Fruit fly (Drosophila melanogaster): ENCODE results near the gene CG46281.

CG46281 gene

DNA sequence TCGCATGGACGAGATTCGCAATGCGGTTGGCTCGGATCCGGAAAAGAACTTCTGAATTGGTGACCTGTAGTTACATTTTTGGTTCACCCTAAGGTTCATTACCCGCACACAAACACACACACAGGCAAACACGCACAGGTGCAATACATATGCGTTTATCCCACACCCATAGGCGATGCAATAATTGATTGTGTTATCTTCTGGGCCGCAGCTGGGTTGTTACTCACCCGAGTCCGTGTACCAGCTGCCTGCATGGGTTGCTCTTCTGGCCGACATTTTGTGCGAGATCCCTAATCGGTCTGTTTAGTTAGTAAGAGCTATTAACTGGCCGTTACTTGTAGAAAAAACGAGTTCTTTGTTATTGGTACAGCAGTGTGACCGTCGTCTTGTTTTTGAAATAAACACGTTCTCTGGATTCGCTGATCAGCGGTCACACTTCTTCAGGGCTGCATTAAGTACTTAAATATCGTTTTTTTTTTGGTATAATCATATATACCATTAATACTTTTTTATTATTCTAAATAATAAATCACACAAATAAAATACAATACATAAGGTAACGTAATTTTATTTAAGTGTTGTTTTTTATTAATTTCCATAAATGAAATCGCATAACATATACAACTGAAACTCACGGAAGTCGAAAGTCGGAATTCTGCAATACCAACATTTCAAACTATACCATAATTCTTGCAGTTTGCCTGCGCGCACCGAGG lies 19.0 kb downstream of the CG46281 start, which contains the start of gene CG8031 (continued):
- TF ChIP-seq CG12659 (GFP tag; optimal IDR thresholded peaks at IDR 0.05): peak; percentile 78
- no peak for TF ChIP-seq pita (GFP tag; optimal IDR thresholded peaks at IDR 0.05)
- TF ChIP-seq lola (GFP tag; optimal IDR thresholded peaks at IDR 0.05): peak in 1 of 3 experiments; percentile 14
- TF ChIP-seq CG12104 (GFP tag; optimal IDR thresholded peaks at IDR 0.05): peak; percentile 14
- peak; percentile 70 for TF ChIP-seq CG2116 (GFP tag; optimal IDR thresholded peaks at IDR 0.05)
- no peak for TF ChIP-seq CG5180 (GFP tag; optimal IDR thresholded peaks at IDR 0.05)
- no peak for TF ChIP-seq CG12236 (GFP tag; optimal IDR thresholded peaks at IDR 0.05)
- no peak for TF ChIP-seq HLH3B (GFP tag; IDR thresholded peaks at IDR 0.05)
- no peak for TF ChIP-seq CG3995 (GFP tag; optimal IDR thresholded peaks at IDR 0.05)
- no peak for TF ChIP-seq CG32772 (GFP tag; IDR thresholded peaks at IDR 0.05)
- peak; percentile 27 for TF ChIP-seq CG30020 (tag; optimal IDR thresholded peaks at IDR 0.05)
- TF ChIP-seq Lhr (GFP tag; optimal IDR thresholded peaks at IDR 0.05): peak; percentile 78
- no peak for TF ChIP-seq Nf-YA (GFP tag; IDR thresholded peaks at IDR 0.05)
- TF ChIP-seq CG17829 (tag; optimal IDR thresholded peaks at IDR 0.05): peak; percentile 7
- no peak for TF ChIP-seq Doc3 (GFP tag; IDR thresholded peaks at IDR 0.05; ENCODE audit: partially characterized antibody)
- TF ChIP-seq BEAF-32 (GFP tag; optimal IDR thresholded peaks at IDR 0.05): peak; percentile 60
- TF ChIP-seq yki (optimal IDR thresholded peaks at IDR 0.05): no peak
- no peak for TF ChIP-seq en (GFP tag; optimal IDR thresholded peaks at IDR 0.05)
- TF ChIP-seq CG2875 (GFP tag; optimal IDR thresholded peaks at IDR 0.05): no peak
- TF ChIP-seq CG11085 (GFP tag; IDR thresholded peaks at IDR 0.05): no peak
- peak; percentile 21 for TF ChIP-seq CG8478 (optimal IDR thresholded peaks at IDR 0.05)
- TF ChIP-seq zfh1 (GFP tag; IDR thresholded peaks at IDR 0.05): 0 out of 3 replicates have a peak, but pooled peaks have one; percentile 16
- peak; percentile 52 for TF ChIP-seq CG17186 (GFP tag; optimal IDR thresholded peaks at IDR 0.05)
- no peak for TF ChIP-seq CG6854 (GFP tag; optimal IDR thresholded peaks at IDR 0.05)
- TF ChIP-seq CG1602 (GFP tag; optimal IDR thresholded peaks at IDR 0.05): no peak
- TF ChIP-seq CG15696 (tag; optimal IDR thresholded peaks at IDR 0.05): no peak
- TF ChIP-seq slou (GFP tag; optimal IDR thresholded peaks at IDR 0.05): no peak
- 0 out of 2 replicates have a peak, but pooled peaks have one; percentile 9 for TF ChIP-seq seq (GFP tag; IDR thresholded peaks at IDR 0.05)
- no peak for TF ChIP-seq Dip3 (GFP tag; optimal IDR thresholded peaks at IDR 0.05)
- 0 out of 2 replicates have a peak, but pooled peaks have one; percentile 8 for TF ChIP-seq E2f2 (GFP tag; IDR thresholded peaks at IDR 0.05)
- no peak for TF ChIP-seq Doc2 (GFP tag; IDR thresholded peaks at IDR 0.05)
- TF ChIP-seq Trl (optimal IDR thresholded peaks at IDR 0.05): no peak
- TF ChIP-seq Trl (GFP tag; optimal IDR thresholded peaks at IDR 0.05): no peak
- TF ChIP-seq ase (GFP tag; IDR thresholded peaks at IDR 0.05): no peak
- peak in 1 of 2 experiments; percentile 6 for TF ChIP-seq crp (GFP tag; optimal IDR thresholded peaks at IDR 0.05)
- TF ChIP-seq CG3838 (GFP tag; optimal IDR thresholded peaks at IDR 0.05): no peak
- TF ChIP-seq pan (optimal IDR thresholded peaks at IDR 0.05): no peak
- TF ChIP-seq pan (GFP tag; optimal IDR thresholded peaks at IDR 0.05 in 1 of 2, IDR thresholded peaks at IDR 0.05 in 1 of 2): no peak
- no peak for TF ChIP-seq cato (GFP tag; optimal IDR thresholded peaks at IDR 0.05; ENCODE audit: borderline replicate concordance)
- TF ChIP-seq aop (GFP tag; IDR thresholded peaks at IDR 0.05): no peak
- no peak for TF ChIP-seq crol (GFP tag; IDR thresholded peaks at IDR 0.05)
- no peak for TF ChIP-seq CG12769 (tag; optimal IDR thresholded peaks at IDR 0.05)
- no peak for TF ChIP-seq Fer1 (GFP tag; optimal IDR thresholded peaks at IDR 0.05)
- no peak for TF ChIP-seq Fer3 (tag; optimal IDR thresholded peaks at IDR 0.05)
- no peak for TF ChIP-seq CG1603 (tag; optimal IDR thresholded peaks at IDR 0.05)
- TF ChIP-seq MESR4 (GFP tag; optimal IDR thresholded peaks at IDR 0.05): peak; percentile 97
- no peak for TF ChIP-seq E2f1 (GFP tag; IDR thresholded peaks at IDR 0.05)
- no peak for TF ChIP-seq TFAM (GFP tag; optimal IDR thresholded peaks at IDR 0.05)
- no peak for TF ChIP-seq CG8388 (GFP tag; optimal IDR thresholded peaks at IDR 0.05)
- TF ChIP-seq Xbp1 (GFP tag; optimal IDR thresholded peaks at IDR 0.05): no peak
- TF ChIP-seq CG3281 (GFP tag; optimal IDR thresholded peaks at IDR 0.05): no peak

Measured in whole organism, embryonic.